Fruit fly (Drosophila melanogaster) whole organism, embryonic: Measurements from ENCODE around the gene dsx.

Experiments
- B-H1 ChIP-seq: fragments of 200-800 bp; sonication (Bioruptor generic); IDR thresholded peaks from 3 replicates; pipeline ENCODE4 v1.3.6; 2022; ENCODE audit warnings: missing biosample characterization, missing genetic modification characterization
- BEAF-32 ChIP-seq: fragments of 200-800 bp; sonication (Bioruptor generic); optimal IDR thresholded peaks from 3 replicates; lab custom pipeline; 2017; ENCODE audit warnings: missing biosample characterization, missing genetic modification characterization, mild to moderate bottlenecking, moderate library complexity, missing genetic modification reagents
- Bgb ChIP-seq: fragments of 200-800 bp; sonication (Bioruptor generic); IDR thresholded peaks from 2 replicates; pipeline ENCODE4 v1.3.6; 2022; ENCODE audit warnings: missing biosample characterization, missing genetic modification characterization; ENCODE audit not compliant: partially characterized antibody
- Bteb2 ChIP-seq: fragments of 200-800 bp; sonication (Bioruptor generic); optimal IDR thresholded peaks from 2 replicates; lab custom pipeline; 2016; ENCODE audit warnings: missing biosample characterization, missing genetic modification characterization
- C15 ChIP-seq: fragments of 200-800 bp; sonication (Bioruptor generic); IDR thresholded peaks from 3 replicates; pipeline ENCODE4 v1.3.6; 2022; ENCODE audit warnings: missing biosample characterization, missing genetic modification characterization
- CG10321 ChIP-seq: fragments of 200-800 bp; sonication (Bioruptor generic); IDR thresholded peaks from 2 replicates; pipeline ENCODE4 v1.3.6; 2022; ENCODE audit warnings: missing biosample characterization, missing genetic modification characterization
- CG14667 ChIP-seq: fragments of 200-800 bp; sonication (Bioruptor generic); IDR thresholded peaks from 2 replicates; pipeline ENCODE4 v1.3.6; 2022; ENCODE audit warnings: missing biosample characterization, missing genetic modification characterization
- CG15479 ChIP-seq: fragments of 200-800 bp; sonication (Bioruptor generic); optimal IDR thresholded peaks from 3 replicates; lab custom pipeline; 2019; ENCODE audit warnings: missing biosample characterization, mild to moderate bottlenecking, missing genetic modification characterization, moderate library complexity
- CG15601 ChIP-seq: fragments of 200-800 bp; sonication (Bioruptor generic); optimal IDR thresholded peaks from 3 replicates; lab custom pipeline; 2019; ENCODE audit warnings: missing biosample characterization, mild to moderate bottlenecking, missing genetic modification characterization, moderate library complexity
- CG15696 ChIP-seq: fragments of 200-800 bp; sonication (Bioruptor generic); optimal IDR thresholded peaks from 2 replicates; lab custom pipeline; 2019; ENCODE audit warnings: missing biosample characterization, mild to moderate bottlenecking, missing genetic modification characterization, moderate library complexity
- CG17361 ChIP-seq: fragments of 200-800 bp; sonication (Bioruptor generic); IDR thresholded peaks from 3 replicates; pipeline ENCODE4 v1.3.6; 2022; ENCODE audit warnings: missing biosample characterization, missing genetic modification characterization
- CG17612 ChIP-seq: fragments of 200-800 bp; sonication (Bioruptor generic); IDR thresholded peaks from 2 replicates; pipeline ENCODE4 v1.3.6; 2022; ENCODE audit warnings: missing biosample characterization, missing genetic modification characterization
- CG2712 ChIP-seq: fragments of 200-800 bp; optimal IDR thresholded peaks from 3 replicates; lab custom pipeline; 2019; ENCODE audit warnings: missing biosample characterization, mild to moderate bottlenecking, missing genetic modification characterization, moderate library complexity
- CG3995 ChIP-seq: fragments of 200-800 bp; sonication (Bioruptor generic); optimal IDR thresholded peaks from 3 replicates; lab custom pipeline; 2016; ENCODE audit warnings: missing biosample characterization, missing genetic modification characterization
- CG4404 ChIP-seq: fragments of 200-800 bp; sonication (Bioruptor generic); IDR thresholded peaks from 2 replicates; pipeline ENCODE4 v1.3.6; 2022; ENCODE audit warnings: missing biosample characterization, missing genetic modification characterization
- CG6175 ChIP-seq: fragments of 200-800 bp; sonication (Bioruptor generic); IDR thresholded peaks from 3 replicates; pipeline ENCODE4 v1.3.6; 2022; ENCODE audit warnings: missing biosample characterization, missing genetic modification characterization
- CG7271 ChIP-seq: fragments of 200-800 bp; sonication (Bioruptor generic); optimal IDR thresholded peaks from 2 replicates; lab custom pipeline; 2018; ENCODE audit warnings: missing biosample characterization, mild to moderate bottlenecking, missing genetic modification characterization, moderate library complexity
- CG9797 ChIP-seq: fragments of 200-800 bp; sonication (Bioruptor generic); optimal IDR thresholded peaks from 3 replicates; lab custom pipeline; 2018; ENCODE audit warnings: missing biosample characterization, mild to moderate bottlenecking, missing genetic modification characterization
- CkIIα-i1 ChIP-seq: fragments of 200-800 bp; sonication (Bioruptor generic); IDR thresholded peaks from 2 replicates; pipeline ENCODE4 v1.3.6; 2022; ENCODE audit warnings: missing biosample characterization, missing genetic modification characterization
- Eip74EF ChIP-seq, 2 experiments: fragments of 200-800 bp in 1 of 2; fragments of >200 bp in 1 of 2; sonication (Bioruptor generic) in 1 of 2; optimal IDR thresholded peaks; 2 replicates each; lab custom pipeline; 2017 to 2019; ENCODE audit warnings: missing biosample characterization in 2 of 2, missing genetic modification characterization in 2 of 2, mild to moderate bottlenecking in 1 of 2, moderate library complexity in 1 of 2
- Fer1 ChIP-seq: fragments of 200-800 bp; sonication (Bioruptor generic); optimal IDR thresholded peaks from 2 replicates; lab custom pipeline; 2017; ENCODE audit warnings: missing biosample characterization, mild to moderate bottlenecking, missing genetic modification characterization
- HLHmδ ChIP-seq: fragments of 200-800 bp; sonication (Bioruptor generic); optimal IDR thresholded peaks from 2 replicates; lab custom pipeline; 2018; ENCODE audit warnings: missing biosample characterization, mild to moderate bottlenecking, missing genetic modification characterization, moderate library complexity
- MBD-R2 ChIP-seq: fragments of 200-800 bp; sonication (Bioruptor generic); IDR thresholded peaks from 2 replicates; pipeline ENCODE4 v1.3.6; 2022; ENCODE audit warnings: missing biosample characterization, missing genetic modification characterization
- Nf-YC ChIP-seq: fragments of 200-800 bp; optimal IDR thresholded peaks from 3 replicates; lab custom pipeline; 2019; ENCODE audit warnings: missing biosample characterization, mild to moderate bottlenecking, missing genetic modification characterization, moderate library complexity
- Oli ChIP-seq: fragments of 200-800 bp; sonication (Bioruptor generic); optimal IDR thresholded peaks from 2 replicates; lab custom pipeline; 2018; ENCODE audit warnings: missing biosample characterization, mild to moderate bottlenecking, missing genetic modification characterization, moderate library complexity
- Opbp ChIP-seq: fragments of 200-800 bp; sonication (Bioruptor generic); IDR thresholded peaks from 3 replicates; pipeline ENCODE4 v1.3.6; 2022; ENCODE audit warnings: missing biosample characterization, missing genetic modification characterization; ENCODE audit not compliant: partially characterized antibody
- Pdp1 ChIP-seq, 2 experiments: fragments of 200-800 bp; sonication (Bioruptor generic); optimal IDR thresholded peaks; 3 replicates each; lab custom pipeline; 2016; ENCODE audit warnings: missing biosample characterization in 2 of 2, missing genetic modification characterization in 2 of 2, mild to moderate bottlenecking in 1 of 2, moderate library complexity in 1 of 2
- Rx ChIP-seq: fragments of 200-800 bp; sonication (Bioruptor generic); IDR thresholded peaks from 2 replicates; pipeline ENCODE4 v1.3.6; 2022; ENCODE audit warnings: missing biosample characterization, missing genetic modification characterization
- Sry-β ChIP-seq: fragments of 200-800 bp; sonication (Bioruptor generic); optimal IDR thresholded peaks from 2 replicates; lab custom pipeline; 2018; ENCODE audit warnings: missing biosample characterization, mild to moderate bottlenecking, missing genetic modification characterization, moderate library complexity
- amos ChIP-seq: fragments of 200-800 bp; sonication (Bioruptor generic); IDR thresholded peaks from 2 replicates; pipeline ENCODE4 v1.3.6; 2022; ENCODE audit warnings: missing biosample characterization, missing genetic modification characterization; ENCODE audit not compliant: partially characterized antibody
- ash1 ChIP-seq: fragments of 200-800 bp; sonication (Bioruptor generic); optimal IDR thresholded peaks from 2 replicates; lab custom pipeline; 2018; ENCODE audit warnings: missing biosample characterization, mild to moderate bottlenecking, missing genetic modification characterization
- chn ChIP-seq: fragments of 200-800 bp; sonication (Bioruptor generic); optimal IDR thresholded peaks from 2 replicates; lab custom pipeline; 2016; ENCODE audit warnings: missing biosample characterization, missing genetic modification characterization
- crc ChIP-seq: fragments of 200-800 bp; sonication (Bioruptor generic); optimal IDR thresholded peaks from 2 replicates; lab custom pipeline; 2016; ENCODE audit warnings: missing biosample characterization, missing genetic modification characterization
- da ChIP-seq: fragments of 200-800 bp; sonication (Bioruptor generic); optimal IDR thresholded peaks from 2 replicates; lab custom pipeline; 2016; ENCODE audit warnings: missing biosample characterization, missing genetic modification characterization
- gfzf ChIP-seq: fragments of 200-800 bp; sonication (Bioruptor generic); optimal IDR thresholded peaks from 2 replicates; lab custom pipeline; 2016; ENCODE audit warnings: missing biosample characterization, mild to moderate bottlenecking, missing genetic modification characterization, moderate library complexity
- gsb-n ChIP-seq: fragments of 200-800 bp; sonication (Bioruptor generic); optimal IDR thresholded peaks from 3 replicates; lab custom pipeline; 2018; ENCODE audit warnings: missing biosample characterization, mild to moderate bottlenecking, missing genetic modification characterization
- insv ChIP-seq, 2 experiments: fragments of 200-800 bp; sonication (Bioruptor generic); optimal IDR thresholded peaks; 3 replicates each; lab custom pipeline; 2016 to 2018; ENCODE audit warnings: missing biosample characterization in 2 of 2, missing genetic modification characterization in 2 of 2
- kah ChIP-seq: fragments of 200-800 bp; sonication (Bioruptor generic); optimal IDR thresholded peaks from 2 replicates; lab custom pipeline; 2018; ENCODE audit warnings: missing biosample characterization, mild to moderate bottlenecking, missing genetic modification characterization
- klu ChIP-seq: fragments of 200-800 bp; sonication (Bioruptor generic); IDR thresholded peaks from 2 replicates; pipeline ENCODE4 v1.3.6; 2022; ENCODE audit warnings: missing biosample characterization, missing genetic modification characterization
- mirr ChIP-seq: fragments of 200-800 bp; sonication (Bioruptor generic); optimal IDR thresholded peaks from 3 replicates; lab custom pipeline; 2018; ENCODE audit warnings: missing biosample characterization, mild to moderate bottlenecking, missing genetic modification characterization
- nom ChIP-seq: fragments of 200-800 bp; sonication (Bioruptor generic); optimal IDR thresholded peaks from 2 replicates; lab custom pipeline; 2017; ENCODE audit warnings: missing biosample characterization, missing genetic modification characterization, mild to moderate bottlenecking, moderate library complexity, missing genetic modification reagents
- pzg ChIP-seq: fragments of 200-800 bp; sonication (Bioruptor generic); optimal IDR thresholded peaks from 3 replicates; lab custom pipeline; 2018; ENCODE audit warnings: missing biosample characterization, mild to moderate bottlenecking, missing genetic modification characterization, moderate library complexity
- ranshi ChIP-seq: fragments of 200-800 bp; sonication (Bioruptor generic); IDR thresholded peaks from 2 replicates; pipeline ENCODE4 v1.3.6; 2022; ENCODE audit warnings: missing biosample characterization, missing genetic modification characterization
- run ChIP-seq: fragments of 200-800 bp; sonication (Bioruptor generic); optimal IDR thresholded peaks from 3 replicates; lab custom pipeline; 2018; ENCODE audit warnings: missing biosample characterization, mild to moderate bottlenecking, missing genetic modification characterization
- sna ChIP-seq: fragments of 200-800 bp; sonication (Bioruptor generic); IDR thresholded peaks from 2 replicates; pipeline ENCODE4 v1.3.6; 2022; ENCODE audit warnings: missing biosample characterization, missing genetic modification characterization; ENCODE audit not compliant: partially characterized antibody
- vfl ChIP-seq: fragments of 200-800 bp; sonication (Bioruptor generic); optimal IDR thresholded peaks from 2 replicates; lab custom pipeline; 2016; ENCODE audit warnings: missing biosample characterization, missing genetic modification characterization
- vnd ChIP-seq: fragments of 200-800 bp; sonication (Bioruptor generic); IDR thresholded peaks from 3 replicates; pipeline ENCODE4 v1.3.6; 2022; ENCODE audit warnings: missing biosample characterization, missing genetic modification characterization; ENCODE audit not compliant: partially characterized antibody

Gene dsx

DNA sequence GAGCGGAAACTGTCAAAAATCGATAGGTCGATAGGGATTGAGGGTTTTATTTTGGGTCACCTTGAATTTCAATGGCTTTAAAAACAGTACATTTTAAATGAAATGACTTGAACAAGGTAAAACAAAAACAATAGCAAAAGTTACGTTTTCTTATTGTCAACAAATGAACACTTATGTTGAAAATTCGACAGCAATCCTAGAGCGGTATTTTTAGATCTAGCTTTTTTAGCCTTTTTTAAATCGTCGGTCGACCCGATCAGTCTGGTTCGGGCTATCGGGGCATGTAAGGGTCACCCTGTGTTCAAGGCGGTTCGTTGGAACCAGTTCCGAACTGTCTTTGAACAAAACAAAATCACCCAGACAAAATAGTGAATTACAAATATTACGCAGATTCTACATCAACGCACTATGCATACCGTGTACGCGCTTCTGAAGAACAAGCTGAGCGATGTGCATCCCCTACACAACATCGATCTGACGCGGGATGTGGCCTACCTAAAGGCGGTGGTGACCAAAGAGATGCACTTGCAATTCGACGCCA, 41.9 kb upstream of the dsx start, which contains the start of the genes CG11052 and CG3223 (continued):
- no peak for TF ChIP-seq C15
- TF ChIP-seq crc (GFP tag; lab: Kevin White, UChicago): no peak
- TF ChIP-seq CkIIα-i1 (GFP tag; lab: Robert Waterston, UW): no peak
- TF ChIP-seq B-H1 (GFP tag; lab: Robert Waterston, UW): no peak
- TF ChIP-seq sna (GFP tag; lab: Robert Waterston, UW): peak; percentile 42; the same call in 1 of the 2 replicates
- 0 out of 3 replicates have a peak, but pooled peaks have one; percentile 17 for TF ChIP-seq CG17361 (GFP tag; lab: Robert Waterston, UW)
- peak; percentile 15 for TF ChIP-seq CG2712 (tag; lab: Kevin White, UChicago)
- peak; percentile 81 for TF ChIP-seq Sry-β (GFP tag; lab: Kevin White, UChicago)
- peak; percentile 81 for TF ChIP-seq MBD-R2 (GFP tag; lab: Robert Waterston, UW)

DNA sequence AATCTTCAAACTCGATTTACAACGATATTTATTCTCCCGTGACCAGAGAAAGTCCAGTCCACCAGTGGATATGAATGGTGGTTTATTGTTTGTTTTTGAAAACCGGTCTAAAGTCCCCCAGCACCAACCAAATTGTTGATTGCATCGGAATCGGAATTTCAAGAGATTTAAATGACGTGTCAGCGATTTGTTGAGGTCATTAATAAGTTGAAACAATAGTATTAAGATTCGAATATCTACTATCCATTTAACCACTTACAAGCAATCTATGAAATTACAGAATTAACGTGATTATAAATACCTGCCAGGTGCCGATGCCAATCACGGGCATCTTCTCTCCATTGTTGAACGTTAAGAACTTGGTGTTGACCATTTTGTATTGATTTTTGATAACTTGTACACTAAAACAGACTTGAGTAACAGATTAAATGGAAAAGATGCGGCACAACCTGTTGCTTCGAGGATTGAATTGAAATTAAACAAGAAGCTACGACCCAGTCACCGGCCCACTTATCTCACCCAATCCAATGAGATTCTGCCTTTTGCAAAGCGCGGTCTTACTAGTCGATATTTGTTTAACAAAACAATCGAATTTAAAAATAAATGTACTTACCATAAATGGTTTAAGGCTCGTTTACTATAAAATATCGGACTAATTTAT, 40.5 kb upstream of the dsx start, which contains the start of gene CG2767:
Gene CG2767, minus strand, starts transcription at position 516 of the 661 bp plus-strand sequence.
- TF ChIP-seq BEAF-32 (GFP tag; lab: Kevin White, UChicago) (peak; percentile 10), CG7271 (tag; lab: Kevin White, UChicago) (no peak), Fer1 (GFP tag; lab: Kevin White, UChicago) (no peak), Nf-YC (tag; lab: Kevin White, UChicago) (peak; percentile 78), gfzf (peak; percentile 74), run (tag; lab: Kevin White, UChicago) (no peak), Pdp1 (GFP tag; optimal IDR thresholded peaks at IDR 0.05; lab: Kevin White, UChicago) (peak in 1 of 2 experiments; percentile 53), nom (GFP tag; lab: Kevin White, UChicago) (peak; percentile 77), Eip74EF (GFP tag; optimal IDR thresholded peaks at IDR 0.05; lab: Kevin White, UChicago) (no peak), CG17612 (GFP tag; lab: Robert Waterston, UW) (no peak), vnd (GFP tag; lab: Robert Waterston, UW) (no peak), Rx (GFP tag; lab: Robert Waterston, UW) (no peak), Bgb (GFP tag; lab: Robert Waterston, UW) (peak; percentile 11; the same call in 1 of the 2 replicates), pzg (GFP tag; lab: Kevin White, UChicago) (peak; percentile 56), Bteb2 (GFP tag; lab: Kevin White, UChicago) (no peak), kah (GFP tag; lab: Kevin White, UChicago) (peak; percentile 53), CG9797 (GFP tag; lab: Kevin White, UChicago) (peak; percentile 45), mirr (GFP tag; lab: Kevin White, UChicago) (no peak), CG3995 (GFP tag; lab: Kevin White, UChicago) (peak; percentile 88), gsb-n (no peak), ash1 (GFP tag; lab: Kevin White, UChicago) (no peak), klu (GFP tag; lab: Robert Waterston, UW) (no peak), CG4404 (GFP tag; lab: Robert Waterston, UW) (no peak), vfl (GFP tag; lab: Kevin White, UChicago) (no peak), CG15696 (tag; lab: Kevin White, UChicago) (no peak), da (GFP tag; lab: Kevin White, UChicago) (no peak), CG15601 (tag; lab: Kevin White, UChicago) (peak; percentile 73), chn (GFP tag; lab: Kevin White, UChicago) (peak; percentile 59), Oli (tag; lab: Kevin White, UChicago) (no peak), CG6175 (no peak), insv (GFP tag; optimal IDR thresholded peaks at IDR 0.05; lab: Kevin White, UChicago) (peak in 1 of 2 experiments; percentile 5), HLHmδ (no peak), CG14667 (GFP tag; lab: Robert Waterston, UW) (no peak), amos (GFP tag; lab: Robert Waterston, UW) (peak; percentile 10; the same call in 1 of the 2 replicates), ranshi (no peak), Opbp (peak; percentile 8; the same call in 2 of the 3 replicates), CG10321 (no peak), CG15479 (GFP tag; lab: Kevin White, UChicago) (no peak)
